Worm (Caenorhabditis elegans): Measurements from ENCODE around the gene hsp-60.

Gene hsp-60

ce11 chrIII:1659763-1660162 is 40.2 kb downstream of the hsp-60 start, which contains the start of gene Y22D7AL.15:
TSS of gene Y22D7AL.15 (minus strand) at chrIII:1659863.
- no peak for TF ChIP-seq ceh-16 (tag; optimal IDR thresholded peaks at IDR 0.05)
- no peak for TF ChIP-seq unc-39 (tag; optimal IDR thresholded peaks at IDR 0.05)
- no peak for TF ChIP-seq skn-1 (tag; optimal IDR thresholded peaks at IDR 0.05)

DNA sequence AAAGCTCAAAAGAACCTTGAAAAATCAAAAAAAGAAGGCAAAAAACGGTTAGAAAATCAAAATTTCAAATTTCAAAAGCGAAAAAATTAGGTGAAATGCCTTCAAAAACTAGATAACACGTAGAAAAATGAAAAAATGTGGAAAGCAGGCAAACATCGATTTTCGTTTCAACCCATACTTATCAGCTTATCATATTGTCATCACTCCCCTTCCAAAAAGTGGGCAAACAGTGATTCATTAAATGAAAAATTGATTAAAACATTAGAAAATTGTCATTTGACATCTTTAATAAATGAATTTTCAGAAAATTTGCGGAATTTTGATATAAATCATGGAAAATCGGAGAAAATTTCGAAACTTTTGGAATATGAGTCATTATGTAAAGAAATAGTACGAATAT is 41.5 kb downstream of the hsp-60 start:
- TF ChIP-seq daf-12 (tag; optimal IDR thresholded peaks at IDR 0.05), result no peak
- peak; percentile 65 for TF ChIP-seq elt-2 (tag; optimal IDR thresholded peaks at IDR 0.05)
- TF ChIP-seq nhr-11 (tag; optimal IDR thresholded peaks at IDR 0.05), result no peak
- peak; percentile 9 for TF ChIP-seq skn-1 (tag; optimal IDR thresholded peaks at IDR 0.05)
- TF ChIP-seq pha-4 (tag; optimal IDR thresholded peaks at IDR 0.05), result peak; percentile 23
- TF ChIP-seq mml-1 (tag; optimal IDR thresholded peaks at IDR 0.05), result no peak
- TF ChIP-seq nhr-28 (tag; optimal IDR thresholded peaks at IDR 0.05), result no peak
- TF ChIP-seq pqm-1 (tag; optimal IDR thresholded peaks at IDR 0.05), result peak; percentile 32

DNA sequence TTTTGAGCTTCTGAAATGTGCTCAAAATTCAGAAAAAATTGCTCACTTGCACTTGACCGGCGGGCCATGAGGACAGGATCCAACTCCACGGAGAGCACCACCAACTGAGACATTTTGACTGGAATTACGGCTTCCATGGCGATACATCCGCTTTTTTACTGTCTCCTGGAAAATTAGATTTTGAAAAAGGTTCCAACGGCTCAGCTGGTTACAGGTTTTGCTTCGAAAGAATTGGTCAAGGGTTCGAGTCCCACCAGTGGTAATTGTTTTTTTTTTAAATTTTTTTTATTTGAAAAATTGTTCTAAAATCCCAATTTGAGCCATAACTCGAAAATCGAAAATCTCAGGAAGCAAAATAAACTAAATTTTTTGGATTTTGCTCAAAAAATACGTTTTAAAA is 42.9 kb downstream of the hsp-60 start:
- no peak for TF ChIP-seq ama-1 (optimal IDR thresholded peaks at IDR 0.05)
- no peak for TF ChIP-seq lsy-12 (tag; optimal IDR thresholded peaks at IDR 0.05)
- no peak for TF ChIP-seq nhr-43 (tag; optimal IDR thresholded peaks at IDR 0.05; ENCODE audit: poor library complexity, severe bottlenecking)
- TF ChIP-seq nhr-77 (tag; optimal IDR thresholded peaks at IDR 0.05), result no peak
- no peak for TF ChIP-seq daf-12 (tag; optimal IDR thresholded peaks at IDR 0.05)
- TF ChIP-seq mdl-1 (tag; optimal IDR thresholded peaks at IDR 0.05), result no peak
- TF ChIP-seq nhr-28 (tag; optimal IDR thresholded peaks at IDR 0.05), result no peak
- no peak for TF ChIP-seq fkh-10 (GFP tag; optimal IDR thresholded peaks at IDR 0.05)

ce11 chrIII:1663056-1663455 is 43.5 kb downstream of the hsp-60 start:
- TF ChIP-seq hmg-11 (tag; optimal IDR thresholded peaks at IDR 0.05) (no peak), ceh-28 (tag; optimal IDR thresholded peaks at IDR 0.05) (peak; percentile 95)

DNA sequence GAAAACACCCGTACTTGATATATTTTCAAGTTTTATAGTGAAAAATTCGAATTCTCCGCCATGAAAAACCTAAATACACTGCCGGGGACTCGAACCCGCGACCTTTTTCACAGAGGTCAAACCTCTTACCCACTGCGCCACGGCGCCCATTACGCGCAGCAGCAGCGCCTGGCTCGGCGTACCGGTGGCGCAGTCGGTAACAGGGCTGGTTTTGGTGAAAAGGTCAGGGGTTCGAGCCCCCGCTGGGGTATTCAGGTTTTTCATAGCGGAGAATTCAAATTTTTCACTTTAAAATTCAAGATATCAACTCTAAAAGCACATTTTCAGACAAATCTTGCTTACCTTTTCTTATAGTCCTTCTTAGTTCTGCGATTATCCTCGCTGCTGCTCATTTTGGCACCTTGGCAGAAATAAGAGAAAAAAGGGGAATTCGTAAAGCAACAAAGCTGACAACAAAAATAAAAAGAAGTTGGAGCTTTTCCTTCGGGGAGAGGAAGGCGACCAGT is 45.3 kb downstream of the hsp-60 start, which contains the start of gene Y22D7AL.16:
TSS of gene Y22D7AL.16 (minus strand) at position 456 of the 506 bp plus-strand sequence.
- TF ChIP-seq R02D3.7 (tag; optimal IDR thresholded peaks at IDR 0.05) (no peak), mdl-1 (tag; optimal IDR thresholded peaks at IDR 0.05) (no peak), nfya-1 (tag; optimal IDR thresholded peaks at IDR 0.05; ENCODE audit: insufficient read depth) (no peak), jun-1 (tag; optimal IDR thresholded peaks at IDR 0.05) (no peak), ceh-16 (tag; optimal IDR thresholded peaks at IDR 0.05) (no peak), snpc-4 (tag; optimal IDR thresholded peaks at IDR 0.05) (no peak), lin-15B (tag; optimal IDR thresholded peaks at IDR 0.05) (no peak), ceh-28 (tag; optimal IDR thresholded peaks at IDR 0.05) (no peak), pha-4 (tag; optimal IDR thresholded peaks at IDR 0.05) (no peak), sea-2 (GFP tag; optimal IDR thresholded peaks at IDR 0.05) (no peak), daf-12 (tag; optimal IDR thresholded peaks at IDR 0.05) (no peak)

ce11 chrIII:1665373-1665772 is 45.8 kb downstream of the hsp-60 start:
- TF ChIP-seq nhr-77 (tag; optimal IDR thresholded peaks at IDR 0.05) (no peak), ceh-28 (tag; optimal IDR thresholded peaks at IDR 0.05) (peak; percentile 60)

ce11 chrIII:1665799-1666308 is 46.3 kb downstream of the hsp-60 start, which contains the start of gene Y22D7AR.3:
TSS of gene Y22D7AR.3 (minus strand) at chrIII:1665849.
- TF ChIP-seq eor-1 (tag; optimal IDR thresholded peaks at IDR 0.05) (no peak), mdl-1 (tag; optimal IDR thresholded peaks at IDR 0.05) (no peak), nhr-28 (tag; optimal IDR thresholded peaks at IDR 0.05) (no peak), pqm-1 (tag; optimal IDR thresholded peaks at IDR 0.05) (no peak), ama-1 (optimal IDR thresholded peaks at IDR 0.05) (no peak), ztf-11 (tag; optimal IDR thresholded peaks at IDR 0.05) (no peak), hmg-11 (tag; optimal IDR thresholded peaks at IDR 0.05) (no peak)

- TF ChIP-seq ceh-28 (tag; optimal IDR thresholded peaks at IDR 0.05) (peak; percentile 76), lin-15B (tag; optimal IDR thresholded peaks at IDR 0.05) (no peak)
Observed at ce11 chrIII:1666893-1667292, 47.4 kb downstream of the hsp-60 start.

All from whole organism, L3 larva.